Fruit fly (Drosophila melanogaster) whole organism: ENCODE measurements around the gene I-2.

ENCODE experiments used
- CG8478 ChIP-seq: fragments of >200 bp; optimal IDR thresholded peaks from 2 replicates; lab custom pipeline; 2018; ENCODE audit warnings: inconsistent platforms
- Dll ChIP-seq: fragments of >200 bp; optimal IDR thresholded peaks from 2 replicates; lab custom pipeline; 2017
- EcR ChIP-seq, 2 experiments: fragments of >200 bp; optimal IDR thresholded peaks; 2 replicates each; lab custom pipeline; 2017; ENCODE audit warnings: missing biosample characterization in 2 of 2, missing genetic modification characterization in 2 of 2, missing genetic modification reagents in 2 of 2
- pan ChIP-seq: fragments of >200 bp; optimal IDR thresholded peaks from 2 replicates; lab custom pipeline; 2017
- usp ChIP-seq: fragments of >200 bp; optimal IDR thresholded peaks from 2 replicates; lab custom pipeline; 2017; ENCODE audit warnings: missing biosample characterization, missing genetic modification characterization, mixed read lengths

dm6 chr3L:9799398-9799797 is 37.2 kb downstream of the I-2 start, which contains the start of gene Ilp2:
- no peak for TF ChIP-seq Dll
- TF ChIP-seq EcR (GFP tag; optimal IDR thresholded peaks at IDR 0.05; lab: Kevin White, UChicago) = no peak
- TF ChIP-seq usp = no peak
- no peak for TF ChIP-seq pan (lab: Kevin White, UChicago)
- TF ChIP-seq CG8478 (lab: Kevin White, UChicago) = no peak
